Worm (Caenorhabditis elegans): Measurements from ENCODE around the gene C17H12.6.

The C17H12.6 gene

DNA sequence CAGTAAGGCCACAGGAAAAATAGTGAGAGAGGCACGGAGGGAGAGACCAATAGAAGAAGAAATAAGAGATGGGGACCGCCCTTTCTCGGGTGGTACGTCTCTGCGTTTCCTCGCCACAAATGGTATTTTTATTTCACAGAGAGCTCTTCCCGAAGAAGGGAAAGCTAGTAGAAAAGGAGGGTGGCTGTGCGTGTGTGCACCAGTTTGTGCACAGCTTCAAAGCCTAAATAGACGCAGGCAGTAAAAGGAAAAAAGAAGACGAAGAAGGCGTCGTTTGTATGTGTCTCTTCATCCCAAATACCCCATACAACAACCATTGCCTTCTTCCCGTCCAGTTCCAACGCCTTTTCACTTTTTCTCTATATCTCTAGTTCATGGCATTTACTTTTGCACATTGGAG lies 12.6 kb downstream of the C17H12.6 start (continued):
- TF ChIP-seq ceh-8 (GFP tag; optimal IDR thresholded peaks at IDR 0.05) = peak; percentile 53
- TF ChIP-seq nhr-85 (tag) = no peak
- TF ChIP-seq C04F5.9 (tag; optimal IDR thresholded peaks at IDR 0.05) = no peak
- no peak for TF ChIP-seq rnt-1 (tag; optimal IDR thresholded peaks at IDR 0.05)
- no peak for TF ChIP-seq dpl-1 (GFP tag; optimal IDR thresholded peaks at IDR 0.05)
- TF ChIP-seq unc-98 (GFP tag; IDR thresholded peaks at IDR 0.05) = no peak
- no peak for TF ChIP-seq ets-5 (GFP tag; IDR thresholded peaks at IDR 0.05)
- TF ChIP-seq hlh-4 (tag; optimal IDR thresholded peaks at IDR 0.05) = no peak
- TF ChIP-seq tbx-2 (tag; optimal IDR thresholded peaks at IDR 0.05) = peak; percentile 69
- peak; percentile 94 for TF ChIP-seq lin-14 (GFP tag; optimal IDR thresholded peaks at IDR 0.05)
- no peak for TF ChIP-seq nhr-90 (tag; optimal IDR thresholded peaks at IDR 0.05; ENCODE audit: poor library complexity)
- no peak for TF ChIP-seq vab-15 (tag; optimal IDR thresholded peaks at IDR 0.05)
- TF ChIP-seq aha-1 (tag; optimal IDR thresholded peaks at IDR 0.05) = no peak
- no peak for TF ChIP-seq Y116A8C.19 (tag; optimal IDR thresholded peaks at IDR 0.05; ENCODE audit: borderline replicate concordance)
- TF ChIP-seq ztf-4 (tag; optimal IDR thresholded peaks at IDR 0.05) = peak; percentile 35
- no peak for TF ChIP-seq C16A3.4 (tag; optimal IDR thresholded peaks at IDR 0.05)
- no peak for TF ChIP-seq fkh-4 (tag; optimal IDR thresholded peaks at IDR 0.05; ENCODE audit: borderline replicate concordance)
- TF ChIP-seq ceh-82 (tag; optimal IDR thresholded peaks at IDR 0.05) = peak; percentile 48 to 71 (median 49)
- TF ChIP-seq nhr-71 (tag; optimal IDR thresholded peaks at IDR 0.05) = peak; percentile 72
- TF ChIP-seq hpl-2 (GFP tag; optimal IDR thresholded peaks at IDR 0.05) = no peak
- TF ChIP-seq pax-3 (tag; optimal IDR thresholded peaks at IDR 0.05) = no peak
- no peak for TF ChIP-seq sup-37 (GFP tag; optimal IDR thresholded peaks at IDR 0.05)
- TF ChIP-seq nhr-77 (tag; optimal IDR thresholded peaks at IDR 0.05) = no peak
- no peak for TF ChIP-seq sptf-1 (tag; optimal IDR thresholded peaks at IDR 0.05)
- no peak for TF ChIP-seq nhr-76 (tag; optimal IDR thresholded peaks at IDR 0.05)
- TF ChIP-seq hlh-17 (GFP tag; optimal IDR thresholded peaks at IDR 0.05; ENCODE audit: borderline replicate concordance) = no peak
- no peak for TF ChIP-seq ztf-11 (tag; optimal IDR thresholded peaks at IDR 0.05)
- peak; percentile 10 for TF ChIP-seq jun-1 (tag; optimal IDR thresholded peaks at IDR 0.05)
- TF ChIP-seq snu-23 (GFP tag; optimal IDR thresholded peaks at IDR 0.05) = peak; percentile 57
- no peak for TF ChIP-seq pqm-1 (tag; optimal IDR thresholded peaks at IDR 0.05)
- TF ChIP-seq nhr-47 (tag; optimal IDR thresholded peaks at IDR 0.05) = peak; percentile 64
- TF ChIP-seq ama-1 (optimal IDR thresholded peaks at IDR 0.05) = no peak
- TF ChIP-seq swsn-7 (tag; optimal IDR thresholded peaks at IDR 0.05) = peak; percentile 66
- peak in 1 of 2 experiments; percentile 58 for TF ChIP-seq lsy-2 (tag; optimal IDR thresholded peaks at IDR 0.05)
- no peak for TF ChIP-seq ceh-63 (GFP tag; optimal IDR thresholded peaks at IDR 0.05)
- TF ChIP-seq zip-4 (GFP tag; optimal IDR thresholded peaks at IDR 0.05) = no peak
- TF ChIP-seq ceh-90 (tag; optimal IDR thresholded peaks at IDR 0.05) = no peak
- TF ChIP-seq lin-15B (tag; optimal IDR thresholded peaks at IDR 0.05) = peak; percentile 24

DNA sequence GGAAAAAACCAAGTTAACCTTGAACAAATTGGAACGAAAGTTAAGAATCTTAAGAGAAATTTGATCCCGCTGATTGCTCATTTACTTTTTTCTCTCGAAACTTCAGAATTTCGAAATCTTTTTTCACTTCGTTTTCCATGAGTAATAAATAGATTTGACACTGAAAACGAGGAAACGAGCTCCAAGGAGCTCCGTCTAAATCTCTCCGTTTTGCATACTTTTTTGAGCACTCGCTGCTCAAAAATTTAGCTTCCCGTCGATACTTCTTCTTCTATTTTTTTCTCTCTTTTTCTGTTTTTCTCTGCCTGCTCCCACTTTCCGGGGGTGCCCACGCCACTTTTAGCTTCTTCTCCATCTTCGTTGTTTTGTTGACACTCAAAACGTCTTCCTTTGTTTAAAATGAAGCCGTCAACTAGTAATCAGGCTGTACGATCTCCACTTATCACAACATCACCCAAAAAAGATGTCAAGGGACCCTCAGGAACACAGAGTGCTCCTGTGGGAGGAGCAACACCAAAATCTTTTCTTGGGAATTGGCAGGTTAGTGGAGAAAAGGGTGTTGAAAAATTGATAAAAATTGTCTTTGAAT lies 15.7 kb downstream of the C17H12.6 start, which contains the start of gene C17H12.10:
C17H12.10 (plus strand) TSS at position 325 of the 589 bp plus-strand sequence.
- TF ChIP-seq ces-1 (GFP tag; optimal IDR thresholded peaks at IDR 0.05) = no peak
- TF ChIP-seq lir-3 (tag; optimal IDR thresholded peaks at IDR 0.05; ENCODE audit: poor library complexity) = no peak
- TF ChIP-seq nhr-84 (tag; optimal IDR thresholded peaks at IDR 0.05) = no peak
- TF ChIP-seq nhr-28 (tag; optimal IDR thresholded peaks at IDR 0.05) = no peak
- no peak for TF ChIP-seq blmp-1 (tag; optimal IDR thresholded peaks at IDR 0.05)
- TF ChIP-seq jun-1 (tag; optimal IDR thresholded peaks at IDR 0.05) = no peak
- no peak for TF ChIP-seq hlh-4 (tag; optimal IDR thresholded peaks at IDR 0.05)
- TF ChIP-seq ets-5 (GFP tag; IDR thresholded peaks at IDR 0.05) = no peak
- peak; percentile 8 for TF ChIP-seq swsn-7 (tag; optimal IDR thresholded peaks at IDR 0.05)
- no peak for TF ChIP-seq pag-3 (tag; optimal IDR thresholded peaks at IDR 0.05; ENCODE audit: borderline replicate concordance, insufficient read depth)
- TF ChIP-seq zag-1 (tag; optimal IDR thresholded peaks at IDR 0.05) = no peak
- TF ChIP-seq nhr-90 (tag; optimal IDR thresholded peaks at IDR 0.05; ENCODE audit: poor library complexity) = no peak
- no peak for TF ChIP-seq lin-39 (tag; optimal IDR thresholded peaks at IDR 0.05)
- no peak for TF ChIP-seq ceh-8 (GFP tag; optimal IDR thresholded peaks at IDR 0.05)
- no peak for TF ChIP-seq elt-2 (tag; optimal IDR thresholded peaks at IDR 0.05)
- no peak for TF ChIP-seq nhr-12 (tag; optimal IDR thresholded peaks at IDR 0.05)
- no peak for TF ChIP-seq efl-3 (GFP tag; optimal IDR thresholded peaks at IDR 0.05)
- TF ChIP-seq efl-1 (optimal IDR thresholded peaks at IDR 0.05) = peak; percentile 13 to 26
- TF ChIP-seq efl-1 (GFP tag; optimal IDR thresholded peaks at IDR 0.05 in 1 of 2) = no peak
- no peak for TF ChIP-seq nhr-20 (tag; optimal IDR thresholded peaks at IDR 0.05)
- TF ChIP-seq sox-4 (tag; optimal IDR thresholded peaks at IDR 0.05) = no peak
- no peak for TF ChIP-seq nhr-85 (tag)
